Worm (Caenorhabditis elegans) whole organism, mixed stage, embryonic: ENCODE measurements around the gene T23D5.8.

ENCODE experiments used
- bed-3 ChIP-seq: fragments of 200-800 bp; sonication (Bioruptor generic); optimal IDR thresholded peaks from 3 replicates; lab custom pipeline; 2018; ENCODE audit warnings: mild to moderate bottlenecking, missing genetic modification characterization, moderate library complexity, missing compliant biosample characterization
- ces-1 ChIP-seq: fragments of 150-350 bp; optimal IDR thresholded peaks from 2 replicates; lab custom pipeline; 2014; ENCODE audit warnings: missing biosample characterization, missing genetic modification reagents, missing genetic modification characterization
- elt-3 ChIP-seq: fragments of 150-350 bp; optimal IDR thresholded peaks from 2 replicates; lab custom pipeline; 2014; ENCODE audit warnings: missing biosample characterization, missing genetic modification characterization
- lsy-2 ChIP-seq: fragments of 150-350 bp; optimal IDR thresholded peaks from 2 replicates; lab custom pipeline; 2014; ENCODE audit warnings: missing biosample characterization, missing genetic modification characterization
- mep-1 ChIP-seq: fragments of 150-350 bp; optimal IDR thresholded peaks from 2 replicates; lab custom pipeline; 2017; ENCODE audit warnings: missing biosample characterization, missing genetic modification reagents, missing genetic modification characterization, inconsistent platforms
- nhr-12 ChIP-seq: fragments of 150-350 bp; optimal IDR thresholded peaks from 2 replicates; lab custom pipeline; 2014; ENCODE audit warnings: missing biosample characterization, missing genetic modification characterization
- nhr-237 ChIP-seq: fragments of 150-350 bp; optimal IDR thresholded peaks from 2 replicates; lab custom pipeline; 2014; ENCODE audit warnings: missing biosample characterization, missing genetic modification characterization
- nhr-28 ChIP-seq: fragments of 150-350 bp; optimal IDR thresholded peaks from 2 replicates; lab custom pipeline; 2014; ENCODE audit warnings: missing biosample characterization, missing genetic modification characterization
- nhr-76 ChIP-seq: sonication (generic microtip); optimal IDR thresholded peaks from 2 replicates; lab custom pipeline; 2017; ENCODE audit warnings: missing biosample characterization, missing genetic modification characterization
- pha-4 ChIP-seq: fragments of 150-350 bp; optimal IDR thresholded peaks from 2 replicates; lab custom pipeline; 2018; ENCODE audit warnings: missing biosample characterization, missing genetic modification reagents, missing genetic modification characterization
- snpc-4 ChIP-seq: fragments of 150-350 bp; optimal IDR thresholded peaks from 2 replicates; lab custom pipeline; 2014; ENCODE audit warnings: missing biosample characterization, missing genetic modification characterization
- unc-39 ChIP-seq: fragments of 150-350 bp; optimal IDR thresholded peaks from 2 replicates; lab custom pipeline; 2014; ENCODE audit warnings: missing biosample characterization, missing genetic modification characterization
- unc-62 ChIP-seq: fragments of 150-350 bp; optimal IDR thresholded peaks from 2 replicates; lab custom pipeline; 2014; ENCODE audit warnings: missing biosample characterization, missing genetic modification reagents, missing genetic modification characterization
- zip-8 ChIP-seq: fragments of 150-350 bp; optimal IDR thresholded peaks from 2 replicates; lab custom pipeline; 2014; ENCODE audit warnings: missing biosample characterization, missing genetic modification characterization

- TF ChIP-seq bed-3, result no peak
- no peak for TF ChIP-seq zip-8 (tag; lab: Kevin White, UChicago)
- TF ChIP-seq lsy-2 (tag; lab: Kevin White, UChicago), result no peak
- no peak for TF ChIP-seq pha-4 (tag; lab: Kevin White, UChicago)
- TF ChIP-seq ces-1 (GFP tag; lab: Kevin White, UChicago), result no peak
- TF ChIP-seq unc-62, result no peak
- TF ChIP-seq snpc-4, result no peak
- TF ChIP-seq mep-1 (tag; lab: Kevin White, UChicago), result no peak
- TF ChIP-seq nhr-76 (tag; lab: Kevin White, UChicago), result no peak
- TF ChIP-seq nhr-12 (tag; lab: Kevin White, UChicago), result no peak
- TF ChIP-seq unc-39 (tag; lab: Kevin White, UChicago), result no peak
- no peak for TF ChIP-seq elt-3
- no peak for TF ChIP-seq nhr-237 (tag; lab: Kevin White, UChicago)
- no peak for TF ChIP-seq nhr-28 (tag; lab: Kevin White, UChicago)
Measured at ce11 chrV:15773941-15774340, 25.7 kb upstream of the T23D5.8 start.
